Fruit fly (Drosophila melanogaster): ENCODE measurements around the gene Vps16A.

The Vps16A gene

DNA sequence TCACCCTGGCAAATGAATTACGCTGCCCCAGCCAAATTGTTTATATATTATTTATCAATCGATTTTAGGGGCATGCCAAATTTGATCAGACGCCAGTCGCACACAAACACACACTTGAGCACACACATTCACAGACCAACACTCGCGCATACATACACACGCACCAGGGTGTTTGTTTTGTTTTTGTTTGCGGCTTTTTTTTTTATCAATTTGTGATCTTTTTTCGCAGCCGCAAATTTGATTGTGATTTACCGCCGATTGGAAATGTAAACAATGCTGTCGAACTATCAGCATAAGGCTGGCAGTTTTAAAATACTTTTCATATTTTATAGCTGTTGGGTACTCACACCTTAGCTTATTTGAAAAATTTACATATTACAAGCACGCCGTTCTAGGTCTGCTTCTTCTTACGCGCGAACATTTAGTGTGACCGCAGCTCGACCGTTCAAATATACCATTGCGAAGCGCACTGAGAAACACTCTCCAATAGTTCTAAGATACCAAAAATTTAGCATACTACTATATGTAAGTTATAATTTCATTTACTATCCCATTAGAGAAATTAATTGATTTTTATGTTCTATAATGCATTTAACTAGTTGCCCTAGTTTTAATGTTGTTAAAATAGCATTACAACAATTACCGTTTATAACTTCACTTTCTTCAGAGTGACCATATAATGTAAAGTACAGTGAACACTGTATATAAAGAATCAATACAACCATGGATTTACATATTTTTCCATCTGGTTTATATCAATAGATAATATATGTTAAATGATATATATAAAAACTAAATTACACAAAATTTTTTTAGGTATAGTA is 29.3 kb upstream of the Vps16A start, which contains the start of gene pum (continued):
- TF ChIP-seq CG31224 (GFP tag; IDR thresholded peaks at IDR 0.05) (no peak), CG31365 (tag; optimal IDR thresholded peaks at IDR 0.05) (no peak), nmo (GFP tag; optimal IDR thresholded peaks at IDR 0.05) (peak; percentile 38), Abd-B (GFP tag; optimal IDR thresholded peaks at IDR 0.05) (no peak), Bteb2 (GFP tag; optimal IDR thresholded peaks at IDR 0.05) (no peak), CG33557 (GFP tag; optimal IDR thresholded peaks at IDR 0.05) (no peak), CG7928 (GFP tag; optimal IDR thresholded peaks at IDR 0.05) (no peak), CHES-1-like (GFP tag; optimal IDR thresholded peaks at IDR 0.05) (peak; percentile 2), CG12659 (GFP tag; optimal IDR thresholded peaks at IDR 0.05) (peak; percentile 49), Meics (GFP tag; optimal IDR thresholded peaks at IDR 0.05) (peak; percentile 53), CG11560 (tag; IDR thresholded peaks at IDR 0.05) (no peak), CG10979 (tag; optimal IDR thresholded peaks at IDR 0.05) (peak; percentile 31), oc (tag; optimal IDR thresholded peaks at IDR 0.05) (no peak), gsb-n (tag; optimal IDR thresholded peaks at IDR 0.05) (peak; percentile 43), unc-4 (GFP tag; IDR thresholded peaks at IDR 0.05; ENCODE audit: partially characterized antibody) (no peak), crol (GFP tag; IDR thresholded peaks at IDR 0.05) (no peak), Dip3 (GFP tag; optimal IDR thresholded peaks at IDR 0.05) (no peak), CG10209 (GFP tag; optimal IDR thresholded peaks at IDR 0.05) (no peak), D (optimal IDR thresholded peaks at IDR 0.05) (no peak), D (GFP tag; optimal IDR thresholded peaks at IDR 0.05) (no peak), CG4328 (GFP tag; optimal IDR thresholded peaks at IDR 0.05) (no peak), CG6654 (GFP tag; optimal IDR thresholded peaks at IDR 0.05) (no peak), tgo (GFP tag; IDR thresholded peaks at IDR 0.05) (peak; percentile 70), Drgx (GFP tag; IDR thresholded peaks at IDR 0.05) (no peak), B-H2 (GFP tag; optimal IDR thresholded peaks at IDR 0.05) (no peak), Dip2 (GFP tag; IDR thresholded peaks at IDR 0.05) (no peak), Scr (GFP tag; IDR thresholded peaks at IDR 0.05; ENCODE audit: partially characterized antibody) (no peak; the same call in 1 of the 2 replicates), Eip74EF (GFP tag; optimal IDR thresholded peaks at IDR 0.05) (no peak), CG8924 (tag; optimal IDR thresholded peaks at IDR 0.05) (peak; percentile 75), Taf1 (GFP tag; IDR thresholded peaks at IDR 0.05) (no peak), sima (GFP tag; optimal IDR thresholded peaks at IDR 0.05) (no peak), CG3281 (GFP tag; optimal IDR thresholded peaks at IDR 0.05) (no peak), CG13287 (GFP tag; IDR thresholded peaks at IDR 0.05; ENCODE audit: partially characterized antibody) (no peak), Sry-δ (GFP tag; optimal IDR thresholded peaks at IDR 0.05) (no peak), Ada2b (GFP tag; IDR thresholded peaks at IDR 0.05) (peak; percentile 37; the same call in 1 of the 2 replicates), peb (GFP tag; IDR thresholded peaks at IDR 0.05) (no peak), pros (GFP tag; optimal IDR thresholded peaks at IDR 0.05) (no peak), CG14667 (GFP tag; IDR thresholded peaks at IDR 0.05) (no peak), rib (GFP tag; IDR thresholded peaks at IDR 0.05) (no peak), lbe (GFP tag; optimal IDR thresholded peaks at IDR 0.05) (no peak), Hey (tag; optimal IDR thresholded peaks at IDR 0.05) (no peak), CG1832 (GFP tag; optimal IDR thresholded peaks at IDR 0.05) (no peak), MESR4 (GFP tag; optimal IDR thresholded peaks at IDR 0.05) (peak; percentile 35), sob (GFP tag; IDR thresholded peaks at IDR 0.05) (0 out of 2 replicates have a peak, but pooled peaks have one; percentile 4), NK7.1 (GFP tag; optimal IDR thresholded peaks at IDR 0.05) (no peak), Fer2 (tag; optimal IDR thresholded peaks at IDR 0.05) (no peak), hth (optimal IDR thresholded peaks at IDR 0.05) (no peak), Xbp1 (GFP tag; optimal IDR thresholded peaks at IDR 0.05) (peak; percentile 58), Antp (GFP tag; optimal IDR thresholded peaks at IDR 0.05) (no peak)
